Fruit fly (Drosophila melanogaster) ovary, adult (tissue): ENCODE data around the gene Hmbs.

ENCODE experiments used
- CG17801 ChIP-seq: fragments of 200-800 bp; optimal IDR thresholded peaks from 2 replicates; lab custom pipeline; 2019; ENCODE audit warnings: missing biosample characterization, mild to moderate bottlenecking, missing genetic modification characterization, moderate library complexity; ENCODE audit not compliant: partially characterized antibody

The Hmbs gene

dm6 chr3L:1346956-1347587 lies 12.4 kb downstream of the Hmbs start:
- TF ChIP-seq CG17801 = no peak

dm6 chr3L:1348248-1348647 lies 13.6 kb downstream of the Hmbs start:
- no peak for TF ChIP-seq CG17801

dm6 chr3L:1348935-1349334 lies 14.2 kb downstream of the Hmbs start:
- TF ChIP-seq CG17801 = no peak

- no peak for TF ChIP-seq CG17801
Observed at dm6 chr3L:1349397-1349796, 14.7 kb downstream of the Hmbs start.

- peak; percentile 3 for TF ChIP-seq CG17801
Observed at dm6 chr3L:1349942-1350923, 15.5 kb downstream of the Hmbs start.

- TF ChIP-seq CG17801 = no peak
Observed at dm6 chr3L:1350924-1351215, 16.2 kb downstream of the Hmbs start, which contains the start of gene CG9166. CG9166 (plus strand) TSS chr3L:1351116.

dm6 chr3L:1352065-1352464 lies 17.4 kb downstream of the Hmbs start:
- TF ChIP-seq CG17801 = peak; percentile 50

dm6 chr3L:1354214-1354613 lies 19.5 kb downstream of the Hmbs start:
- TF ChIP-seq CG17801 = no peak

- TF ChIP-seq CG17801 = no peak
Observed at dm6 chr3L:1358338-1358737, 23.6 kb downstream of the Hmbs start.

- TF ChIP-seq CG17801 = no peak
Observed at dm6 chr3L:1364368-1364767, 29.7 kb downstream of the Hmbs start.

- TF ChIP-seq CG17801 = no peak
Observed at dm6 chr3L:1366879-1367650, 32.4 kb downstream of the Hmbs start.

dm6 chr3L:1368201-1368617 lies 33.5 kb downstream of the Hmbs start:
- no peak for TF ChIP-seq CG17801

- TF ChIP-seq CG17801 = no peak
Observed at dm6 chr3L:1370099-1370678, 35.5 kb downstream of the Hmbs start, which contains the start of gene ru. ru (plus strand) TSS chr3L:1370628.

- TF ChIP-seq CG17801 = no peak
Observed at dm6 chr3L:1370939-1371338, 36.2 kb downstream of the Hmbs start.

dm6 chr3L:1374438-1375133 lies 39.9 kb downstream of the Hmbs start:
- TF ChIP-seq CG17801 = peak; percentile 55
